Fruit fly (Drosophila melanogaster): ENCODE data around the gene fax.
A peak's percentile ranks its signal among the peaks of the same experiment; 100 is the strongest.

The fax gene

dm6 chr3L:16394506-16394905 is 17.1 kb downstream of the fax start, which contains the start of gene Gagr:
Gagr (plus strand) TSS chr3L:16394586.
- no peak for TF ChIP-seq eg (GFP tag; IDR thresholded peaks at IDR 0.05)
- peak; percentile 22 for TF ChIP-seq svp (GFP tag)

dm6 chr3L:16393700-16394099 is 17.9 kb downstream of the fax start:
- TF ChIP-seq CG11294 (GFP tag; IDR thresholded peaks at IDR 0.05) = no peak
- peak; percentile 65 for TF ChIP-seq fkh (GFP tag; optimal IDR thresholded peaks at IDR 0.05)

dm6 chr3L:16392874-16393273 is 18.8 kb downstream of the fax start:
- TF ChIP-seq Sox14 (GFP tag; optimal IDR thresholded peaks at IDR 0.05) = no peak
- TF ChIP-seq ss (GFP tag; optimal IDR thresholded peaks at IDR 0.05) = no peak
- TF ChIP-seq Sox15 (GFP tag; optimal IDR thresholded peaks at IDR 0.05) = no peak
- no peak for TF ChIP-seq CG16779 (tag; optimal IDR thresholded peaks at IDR 0.05)
- peak; percentile 18 for TF ChIP-seq svp (GFP tag)
- TF ChIP-seq CG6276 (GFP tag; optimal IDR thresholded peaks at IDR 0.05) = peak; percentile 7
- no peak for TF ChIP-seq CG1621 (tag; optimal IDR thresholded peaks at IDR 0.05)
- TF ChIP-seq dac (GFP tag; optimal IDR thresholded peaks at IDR 0.05) = no peak
- no peak for TF ChIP-seq OdsH (GFP tag; optimal IDR thresholded peaks at IDR 0.05)
- no peak for TF ChIP-seq spab (GFP tag; optimal IDR thresholded peaks at IDR 0.05)
- TF ChIP-seq pdm3 (GFP tag; optimal IDR thresholded peaks at IDR 0.05) = no peak
- no peak for TF ChIP-seq Hr38 (GFP tag; optimal IDR thresholded peaks at IDR 0.05)
- TF ChIP-seq CG9139 (GFP tag; optimal IDR thresholded peaks at IDR 0.05) = no peak
- TF ChIP-seq CG6163 (GFP tag; IDR thresholded peaks at IDR 0.05) = 0 out of 3 replicates have a peak, but pooled peaks have one; percentile 20
- TF ChIP-seq CG11294 (GFP tag; IDR thresholded peaks at IDR 0.05) = no peak
- no peak for TF ChIP-seq CG15336 (GFP tag; IDR thresholded peaks at IDR 0.05)
- no peak for TF ChIP-seq CG3919 (GFP tag; optimal IDR thresholded peaks at IDR 0.05)
- TF ChIP-seq CG6808 (GFP tag; optimal IDR thresholded peaks at IDR 0.05) = no peak
- TF ChIP-seq eg (GFP tag; IDR thresholded peaks at IDR 0.05) = peak; percentile 23; the same call in 1 of the 3 replicates
- TF ChIP-seq Hr39 (GFP tag; optimal IDR thresholded peaks at IDR 0.05) = no peak
- no peak for TF ChIP-seq dsx (GFP tag; optimal IDR thresholded peaks at IDR 0.05; ENCODE audit: poor library complexity, severe bottlenecking)
- no peak for TF ChIP-seq Sox102F (GFP tag; optimal IDR thresholded peaks at IDR 0.05)
- no peak for TF ChIP-seq topi (GFP tag; optimal IDR thresholded peaks at IDR 0.05)
- TF ChIP-seq CG3032 (tag; optimal IDR thresholded peaks at IDR 0.05) = no peak
- TF ChIP-seq cyc (GFP tag; optimal IDR thresholded peaks at IDR 0.05) = no peak
- no peak for TF ChIP-seq Eip75B (GFP tag; optimal IDR thresholded peaks at IDR 0.05)
- no peak for TF ChIP-seq Ets96B (tag; optimal IDR thresholded peaks at IDR 0.05)
- TF ChIP-seq Eip78C (GFP tag) = peak; percentile 30
- TF ChIP-seq achi (GFP tag; optimal IDR thresholded peaks at IDR 0.05) = no peak
- no peak for TF ChIP-seq CG11902 (GFP tag; optimal IDR thresholded peaks at IDR 0.05)
- TF ChIP-seq salr (GFP tag; optimal IDR thresholded peaks at IDR 0.05) = no peak
- TF ChIP-seq CG34406 (GFP tag; optimal IDR thresholded peaks at IDR 0.05) = no peak
- 0 out of 3 replicates have a peak, but pooled peaks have one; percentile 14 for TF ChIP-seq CG8119 (GFP tag; IDR thresholded peaks at IDR 0.05)
- TF ChIP-seq CG8632 (GFP tag; optimal IDR thresholded peaks at IDR 0.05) = no peak
- peak; percentile 37 for TF ChIP-seq CG32006 (GFP tag; optimal IDR thresholded peaks at IDR 0.05)
- no peak for TF ChIP-seq CG31627 (GFP tag; optimal IDR thresholded peaks at IDR 0.05)
- no peak for TF ChIP-seq esn (GFP tag; optimal IDR thresholded peaks at IDR 0.05)
